Worm (Caenorhabditis elegans) whole organism, young adult: ENCODE data around the gene F08G12.1.

Experiments
- F22D6.2 ChIP-seq: sonication (generic microtip); optimal IDR thresholded peaks from 2 replicates; lab custom pipeline; 2016; ENCODE audit warnings: mild to moderate bottlenecking, missing genetic modification characterization, missing compliant biosample characterization
- lin-54 ChIP-seq: fragments of 200-800 bp; sonication (Bioruptor generic); optimal IDR thresholded peaks from 2 replicates; lab custom pipeline; 2018; ENCODE audit warnings: mild to moderate bottlenecking, missing genetic modification characterization, missing compliant biosample characterization
- mel-28 ChIP-seq: sonication (generic microtip); optimal IDR thresholded peaks from 2 replicates; lab custom pipeline; 2016; ENCODE audit warnings: borderline replicate concordance, mild to moderate bottlenecking, missing genetic modification characterization, missing compliant biosample characterization

DNA sequence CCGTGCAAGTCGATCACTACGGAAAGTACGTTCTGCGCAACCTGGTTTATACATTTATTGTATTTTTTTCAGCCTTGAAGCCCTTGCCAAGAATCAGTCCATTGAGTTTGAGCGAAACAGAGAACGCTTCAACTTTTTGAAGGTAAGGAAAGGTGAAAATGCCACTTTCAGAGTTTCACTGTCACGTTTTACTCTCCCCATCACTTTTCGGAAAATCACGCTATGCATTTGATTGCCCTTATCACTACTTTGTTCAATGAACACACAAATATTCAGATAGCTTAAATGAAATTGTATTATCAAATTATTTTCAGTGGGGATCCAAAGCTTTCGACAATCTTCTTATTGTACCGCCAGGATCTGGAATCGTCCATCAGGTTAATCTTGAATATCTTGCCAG lies 34.8 kb upstream of the F08G12.1 start:
- TF ChIP-seq mel-28 (tag; lab: Kevin White, UChicago) (no peak), lin-54 (GFP tag; lab: Kevin White, UChicago) (no peak), F22D6.2 (tag; lab: Kevin White, UChicago) (no peak)
